Worm (Caenorhabditis elegans): ENCODE data around the gene dhhc-14.

- no peak for TF ChIP-seq sptf-1 (tag; optimal IDR thresholded peaks at IDR 0.05)
- TF ChIP-seq nhr-90 (tag; optimal IDR thresholded peaks at IDR 0.05; ENCODE audit: poor library complexity) = no peak
- TF ChIP-seq C16A3.4 (tag; optimal IDR thresholded peaks at IDR 0.05) = no peak
- TF ChIP-seq pqm-1 (tag; optimal IDR thresholded peaks at IDR 0.05) = no peak
- TF ChIP-seq dsc-1 (tag; optimal IDR thresholded peaks at IDR 0.05) = no peak
- TF ChIP-seq lin-13 (GFP tag; optimal IDR thresholded peaks at IDR 0.05) = no peak
- TF ChIP-seq mep-1 (tag; optimal IDR thresholded peaks at IDR 0.05) = no peak
Measured at ce11 chrX:8581447-8581846, 29.4 kb downstream of the dhhc-14 start, which contains the start of gene F18E9.8.
